Worm (Caenorhabditis elegans): ENCODE measurements around the gene F49E12.10.

- TF ChIP-seq lag-1 (GFP tag; IDR thresholded peaks at IDR 0.05) (no peak), ztf-28 (GFP tag; IDR thresholded peaks at IDR 0.05) (0 out of 2 replicates have a peak, but pooled peaks have one; percentile 25)
Observed at ce11 chrII:8441519-8441918, 50.7 kb downstream of the F49E12.10 start.

Measured in whole organism, young adult.